Worm (Caenorhabditis elegans) whole organism, early embryonic: ENCODE data around the gene vit-4.

Experiments used
- ama-1 ChIP-seq: fragments of 150-350 bp; optimal IDR thresholded peaks from 2 replicates; lab custom pipeline; 2014
- tbx-37 ChIP-seq: fragments of 200-800 bp; sonication (Bioruptor generic); conservative IDR thresholded peaks from 2 replicates; pipeline ENCODE4 v1.3.6; 2022; ENCODE audit warnings: missing genetic modification reagents, missing genetic modification characterization, missing compliant biosample characterization

- TF ChIP-seq tbx-37 (GFP tag; lab: Robert Waterston, UW) (no peak), ama-1 (lab: Kevin White, UChicago) (no peak)
Measured at ce11 chrX:3599860-3600259, 36.1 kb upstream of the vit-4 start.
